Worm (Caenorhabditis elegans) whole organism, L1 larva: Measurements from ENCODE around the gene R04B5.11.

Source experiments
- C16A3.4 ChIP-seq: fragments of 150-350 bp; optimal IDR thresholded peaks from 2 replicates; lab custom pipeline; 2014; ENCODE audit warnings: missing biosample characterization, missing genetic modification characterization
- F16B12.6 ChIP-seq: fragments of 150-350 bp; optimal IDR thresholded peaks from 2 replicates; lab custom pipeline; 2014; ENCODE audit warnings: missing biosample characterization, missing genetic modification characterization
- aly-2 ChIP-seq: fragments of 150-350 bp; optimal IDR thresholded peaks from 2 replicates; lab custom pipeline; 2014; ENCODE audit warnings: missing biosample characterization, missing genetic modification characterization
- blmp-1 ChIP-seq: fragments of 150-350 bp; optimal IDR thresholded peaks from 2 replicates; lab custom pipeline; 2014; ENCODE audit warnings: missing biosample characterization, missing genetic modification characterization
- ceh-8 ChIP-seq: fragments of 200-800 bp; sonication (Bioruptor generic); optimal IDR thresholded peaks from 2 replicates; lab custom pipeline; 2018; ENCODE audit warnings: mild to moderate bottlenecking, missing genetic modification characterization, moderate library complexity, missing compliant biosample characterization
- ceh-90 ChIP-seq: sonication (generic microtip); optimal IDR thresholded peaks from 2 replicates; lab custom pipeline; 2016; ENCODE audit warnings: missing genetic modification characterization, missing compliant biosample characterization
- ces-1 ChIP-seq: fragments of 150-350 bp; optimal IDR thresholded peaks from 2 replicates; lab custom pipeline; 2014; ENCODE audit warnings: missing biosample characterization, missing genetic modification reagents, missing genetic modification characterization
- efl-1 ChIP-seq, 4 experiments: fragments of 150-350 bp; optimal IDR thresholded peaks in 3 of 4; peaks in 1 of 4; 1 replicate in 1 of 4; 2 replicates in 3 of 4; lab custom pipeline; 2014; ENCODE audit warnings: missing biosample characterization in 2 of 4, missing genetic modification characterization in 2 of 4, missing genetic modification reagents in 2 of 4
- egl-13 ChIP-seq: sonication (generic microtip); optimal IDR thresholded peaks from 2 replicates; lab custom pipeline; 2016; ENCODE audit warnings: missing genotype, missing genetic modification reagents, missing genetic modification characterization, missing compliant biosample characterization
- elt-2 ChIP-seq: sonication (generic microtip); optimal IDR thresholded peaks from 2 replicates; lab custom pipeline; 2016; ENCODE audit warnings: missing genetic modification characterization, mild to moderate bottlenecking, inconsistent platforms, missing compliant biosample characterization, missing genetic modification reagents
- elt-3 ChIP-seq, 6 experiments: fragments of 150-350 bp in 1 of 6; sonication (generic microtip); optimal IDR thresholded peaks; 2 replicates each; lab custom pipeline; 2017 to 2018; ENCODE audit warnings: missing biosample characterization in 6 of 6, missing genetic modification characterization in 6 of 6, inconsistent platforms in 1 of 6
- ets-5 ChIP-seq: fragments of 200-800 bp; sonication (Bioruptor generic); IDR thresholded peaks from 2 replicates; pipeline ENCODE4 v1.3.6; 2022; ENCODE audit warnings: missing genetic modification characterization, missing compliant biosample characterization
- fkh-4 ChIP-seq: sonication (generic microtip); optimal IDR thresholded peaks from 2 replicates; lab custom pipeline; 2016; ENCODE audit warnings: missing compliant biosample characterization, missing genetic modification characterization, borderline replicate concordance
- hlh-17 ChIP-seq: fragments of 200-800 bp; sonication (Bioruptor generic); optimal IDR thresholded peaks from 2 replicates; lab custom pipeline; 2018; ENCODE audit warnings: missing genetic modification characterization, mild to moderate bottlenecking, missing compliant biosample characterization, moderate library complexity, borderline replicate concordance
- lin-35 ChIP-seq, 2 experiments: fragments of 150-350 bp; optimal IDR thresholded peaks; 2 replicates each; lab custom pipeline; 2014; ENCODE audit warnings: missing biosample characterization in 2 of 2, missing genetic modification characterization in 2 of 2, missing genetic modification reagents in 2 of 2
- lir-3 ChIP-seq: sonication (generic microtip); optimal IDR thresholded peaks from 2 replicates; lab custom pipeline; 2016; ENCODE audit warnings: mild to moderate bottlenecking, missing genetic modification characterization, moderate library complexity, missing compliant biosample characterization; ENCODE audit not compliant: poor library complexity
- nhr-12 ChIP-seq: sonication (generic microtip); optimal IDR thresholded peaks from 2 replicates; lab custom pipeline; 2017; ENCODE audit warnings: missing biosample characterization, missing genetic modification characterization
- nhr-20 ChIP-seq: sonication (generic microtip); optimal IDR thresholded peaks from 2 replicates; lab custom pipeline; 2016; ENCODE audit warnings: mild to moderate bottlenecking, missing genetic modification characterization, missing compliant biosample characterization
- nhr-237 ChIP-seq: fragments of 150-350 bp; optimal IDR thresholded peaks from 2 replicates; lab custom pipeline; 2014; ENCODE audit warnings: missing biosample characterization, missing genetic modification characterization
- nhr-47 ChIP-seq: sonication (generic microtip); optimal IDR thresholded peaks from 2 replicates; lab custom pipeline; 2016; ENCODE audit warnings: mild to moderate bottlenecking, missing genetic modification characterization, moderate library complexity, missing compliant biosample characterization
- nhr-76 ChIP-seq: sonication (generic microtip); optimal IDR thresholded peaks from 2 replicates; lab custom pipeline; 2017; ENCODE audit warnings: missing biosample characterization, missing genetic modification characterization
- nhr-77 ChIP-seq: fragments of 150-350 bp; optimal IDR thresholded peaks from 2 replicates; lab custom pipeline; 2014; ENCODE audit warnings: missing biosample characterization, missing genetic modification characterization
- nhr-90 ChIP-seq: sonication (generic microtip); optimal IDR thresholded peaks from 2 replicates; lab custom pipeline; 2016; ENCODE audit warnings: mild to moderate bottlenecking, missing genetic modification characterization, missing compliant biosample characterization; ENCODE audit not compliant: poor library complexity
- pag-3 ChIP-seq: sonication (generic microtip); optimal IDR thresholded peaks from 2 replicates; lab custom pipeline; 2017; ENCODE audit warnings: missing genetic modification characterization, mild to moderate bottlenecking, missing compliant biosample characterization, antibody characterized with exemption, borderline replicate concordance; ENCODE audit not compliant: insufficient read depth
- pqm-1 ChIP-seq: sonication (generic microtip); optimal IDR thresholded peaks from 3 replicates; lab custom pipeline; 2017; ENCODE audit warnings: missing biosample characterization, missing genetic modification characterization
- rnt-1 ChIP-seq: sonication (generic microtip); optimal IDR thresholded peaks from 2 replicates; lab custom pipeline; 2016; ENCODE audit warnings: mild to moderate bottlenecking, missing genetic modification characterization, moderate library complexity, missing compliant biosample characterization
- unc-130 ChIP-seq: fragments of 150-350 bp; optimal IDR thresholded peaks from 2 replicates; lab custom pipeline; 2017; ENCODE audit warnings: missing biosample characterization, missing genetic modification characterization, inconsistent platforms
- zip-4 ChIP-seq: fragments of 200-800 bp; sonication (Bioruptor generic); optimal IDR thresholded peaks from 2 replicates; lab custom pipeline; 2018; ENCODE audit warnings: mild to moderate bottlenecking, missing genetic modification characterization, moderate library complexity, missing compliant biosample characterization
- ztf-4 ChIP-seq: fragments of 150-350 bp; optimal IDR thresholded peaks from 2 replicates; lab custom pipeline; 2014; ENCODE audit warnings: missing biosample characterization, missing genetic modification characterization

The R04B5.11 gene

ce11 chrV:10130195-10130594 is 39.1 kb upstream of the R04B5.11 start, which contains the start of gene aos-1:
Gene aos-1 (minus strand): TSS chrV:10130295.
- TF ChIP-seq F16B12.6 (no peak), pqm-1 (tag; lab: Kevin White, UChicago) (no peak), egl-13 (tag; lab: Kevin White, UChicago) (no peak), nhr-12 (tag; lab: Kevin White, UChicago) (no peak), rnt-1 (tag; lab: Kevin White, UChicago) (no peak), lin-35 (GFP tag; optimal IDR thresholded peaks at IDR 0.05; lab: Kevin White, UChicago) (no peak), nhr-20 (no peak), nhr-76 (tag; lab: Kevin White, UChicago) (no peak)

ce11 chrV:10124799-10125548 is 33.9 kb upstream of the R04B5.11 start, which contains the start of gene C08B6.10:
Gene C08B6.10 (plus strand): TSS chrV:10125498.
- TF ChIP-seq C16A3.4 (tag; lab: Kevin White, UChicago) (no peak), ces-1 (GFP tag; lab: Kevin White, UChicago) (no peak), ztf-4 (no peak), elt-3 (tag; optimal IDR thresholded peaks at IDR 0.05; lab: Kevin White, UChicago) (peak in 1 of 6 experiments; percentile 23), blmp-1 (tag; lab: Kevin White, UChicago) (peak; percentile 19), ceh-8 (GFP tag; lab: Kevin White, UChicago) (no peak), nhr-47 (no peak), nhr-237 (tag; lab: Kevin White, UChicago) (no peak), ets-5 (GFP tag; lab: Robert Waterston, UW) (no peak), elt-2 (tag; lab: Kevin White, UChicago) (peak; percentile 34)

DNA sequence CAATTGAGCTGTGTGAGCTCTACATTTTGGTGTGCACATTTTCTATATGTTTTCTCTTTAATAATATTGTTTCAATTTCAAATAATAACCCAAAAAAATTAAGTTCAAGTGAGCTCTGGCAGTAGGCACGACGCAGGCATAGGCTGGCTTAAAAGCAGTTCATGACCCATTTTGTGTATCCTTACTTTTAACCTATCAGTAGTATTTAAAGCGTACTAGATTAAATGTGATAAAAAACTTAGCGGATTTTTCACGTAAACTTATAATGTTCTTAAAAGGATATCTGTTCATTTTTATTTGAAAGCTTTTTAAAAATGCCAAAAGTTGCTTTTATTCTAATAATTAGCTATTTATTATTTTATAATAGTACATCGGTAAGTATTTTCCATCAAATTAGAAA is 32.3 kb upstream of the R04B5.11 start, which contains the start of gene C08B6.6:
Gene C08B6.6 (plus strand): TSS at position 301 of the 400 bp plus-strand sequence.
- no peak for TF ChIP-seq unc-130 (tag; lab: Kevin White, UChicago)
- TF ChIP-seq lir-3 (tag; lab: Kevin White, UChicago), result no peak
- no peak for TF ChIP-seq C16A3.4 (tag; lab: Kevin White, UChicago)
- TF ChIP-seq ceh-90 (tag; lab: Kevin White, UChicago), result no peak

ce11 chrV:10122670-10123069 is 31.6 kb upstream of the R04B5.11 start, which contains the start of gene srxa-19:
Gene srxa-19 (minus strand): TSS chrV:10122770.
- TF ChIP-seq nhr-90 (tag; lab: Kevin White, UChicago), result no peak
- TF ChIP-seq zip-4, result no peak
- no peak for TF ChIP-seq aly-2 (tag; lab: Kevin White, UChicago)
- no peak for TF ChIP-seq nhr-20

- TF ChIP-seq nhr-77 (tag; lab: Kevin White, UChicago) (no peak), fkh-4 (tag; lab: Kevin White, UChicago) (no peak), nhr-237 (tag; lab: Kevin White, UChicago) (no peak), hlh-17 (GFP tag; lab: Kevin White, UChicago) (no peak), ces-1 (GFP tag; lab: Kevin White, UChicago) (no peak), efl-1 (optimal IDR thresholded peaks at IDR 0.05; lab: Kevin White, UChicago) (no peak), efl-1 (GFP tag; optimal IDR thresholded peaks at IDR 0.05 in 1 of 2; lab: Kevin White, UChicago) (peak in 1 of 2 experiments; percentile 90), pag-3 (tag; lab: Kevin White, UChicago) (no peak)
- TF ChIP-seq, all 84 proteins: peak for 1
Measured at ce11 chrV:10120898-10121297, 29.8 kb upstream of the R04B5.11 start, which contains the start of gene srxa-18. Gene srxa-18 (minus strand): TSS chrV:10120997.
